Fruit fly (Drosophila melanogaster): ENCODE measurements around the gene vari.

DNA sequence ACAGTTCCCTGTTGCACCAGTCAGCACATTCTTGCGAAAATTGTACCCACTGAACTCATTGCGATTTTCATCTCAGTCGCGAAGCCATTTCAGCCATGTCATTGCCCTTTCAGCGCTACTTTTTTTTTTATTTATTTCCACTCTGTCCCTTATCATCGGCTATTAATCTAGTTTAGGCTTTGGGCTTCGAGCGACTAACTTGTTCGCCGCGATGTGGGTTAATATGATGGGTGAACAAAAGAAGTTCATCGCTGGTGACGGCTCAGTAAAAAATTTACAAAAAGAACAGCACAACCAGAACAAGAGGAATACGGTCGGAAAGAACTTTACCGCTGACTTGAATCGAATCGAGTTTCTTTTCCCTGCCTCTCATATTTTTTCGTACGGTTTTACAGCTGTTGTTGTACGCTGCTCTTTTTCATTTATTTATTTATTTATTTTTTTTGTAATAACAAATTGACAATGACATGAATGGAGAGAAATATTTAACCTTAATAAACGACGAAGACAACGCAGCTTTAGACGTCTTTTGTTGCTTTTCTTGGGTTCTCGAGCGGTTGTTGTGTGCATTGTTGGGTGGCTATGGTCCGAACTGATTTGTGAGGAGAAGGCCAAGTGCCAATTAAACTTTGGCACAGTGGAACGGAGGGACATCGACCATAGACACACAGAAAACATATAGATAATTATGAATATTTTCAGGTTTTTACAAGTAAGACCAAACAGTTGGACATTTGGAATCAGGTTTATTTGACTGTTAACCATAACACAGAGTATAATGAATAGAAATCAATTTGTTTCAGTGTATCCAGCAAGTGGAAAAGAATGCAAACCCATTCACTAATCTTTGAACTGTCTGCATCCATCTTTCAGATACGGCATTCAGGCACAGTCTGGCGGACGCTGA, 15.7 kb upstream of the vari start:
- TF ChIP-seq fd96Ca (GFP tag; IDR thresholded peaks at IDR 0.05) (no peak), CG17806 (tag; optimal IDR thresholded peaks at IDR 0.05) (peak; percentile 49), CG14655 (GFP tag; optimal IDR thresholded peaks at IDR 0.05) (peak; percentile 17), rn (GFP tag; IDR thresholded peaks at IDR 0.05) (0 out of 2 replicates have a peak, but pooled peaks have one; percentile 18), gl (tag; optimal IDR thresholded peaks at IDR 0.05) (peak; percentile 43), CG8301 (tag; optimal IDR thresholded peaks at IDR 0.05) (no peak), Snoo (tag; optimal IDR thresholded peaks at IDR 0.05) (no peak), EcR (GFP tag; optimal IDR thresholded peaks at IDR 0.05) (peak; percentile 91), CG4496 (GFP tag; IDR thresholded peaks at IDR 0.05) (peak; percentile 52; the same call in 2 of the 3 replicates), Ets98B (GFP tag; IDR thresholded peaks at IDR 0.05) (no peak)

Measured in whole organism, pupa.